Fruit fly (Drosophila melanogaster): ENCODE measurements around the gene CG43246.
A peak's percentile ranks its signal among the peaks of the same experiment; 100 is the strongest.

The CG43246 gene

dm6 chr3L:14537435-14537991 is 1.1 kb downstream of the CG43246 start, which contains the start of gene Mpcp2 (continued):
- TF ChIP-seq Side (GFP tag; optimal IDR thresholded peaks at IDR 0.05) (no peak), Abd-B (GFP tag; optimal IDR thresholded peaks at IDR 0.05) (peak; percentile 65), gt (GFP tag; IDR thresholded peaks at IDR 0.05) (no peak), pzg (GFP tag; optimal IDR thresholded peaks at IDR 0.05) (peak; percentile 99), pb (GFP tag; optimal IDR thresholded peaks at IDR 0.05) (no peak), CG1529 (GFP tag; optimal IDR thresholded peaks at IDR 0.05) (no peak), CG17186 (GFP tag; optimal IDR thresholded peaks at IDR 0.05) (peak; percentile 19), hb (GFP tag; IDR thresholded peaks at IDR 0.05; ENCODE audit: partially characterized antibody) (no peak), CG8359 (GFP tag; optimal IDR thresholded peaks at IDR 0.05; ENCODE audit: borderline replicate concordance) (no peak), nau (GFP tag; optimal IDR thresholded peaks at IDR 0.05) (peak; percentile 50), az2 (GFP tag; optimal IDR thresholded peaks at IDR 0.05) (no peak), jumu (GFP tag; optimal IDR thresholded peaks at IDR 0.05) (no peak), lilli (GFP tag; optimal IDR thresholded peaks at IDR 0.05) (peak; percentile 26), CG11723 (GFP tag; optimal IDR thresholded peaks at IDR 0.05) (no peak), onecut (GFP tag; IDR thresholded peaks at IDR 0.05) (0 out of 2 replicates have a peak, but pooled peaks have one; percentile 4), CG15479 (GFP tag; optimal IDR thresholded peaks at IDR 0.05) (no peak), CG7987 (GFP tag; optimal IDR thresholded peaks at IDR 0.05) (peak; percentile 89), sens (GFP tag) (peak; percentile 77), disco-r (GFP tag; optimal IDR thresholded peaks at IDR 0.05) (no peak), lola (GFP tag; optimal IDR thresholded peaks at IDR 0.05) (no peak), Xrp1 (GFP tag; IDR thresholded peaks at IDR 0.05) (peak; percentile 38; the same call in 1 of the 2 replicates), CG6854 (GFP tag; optimal IDR thresholded peaks at IDR 0.05) (peak; percentile 9), CG16815 (GFP tag; optimal IDR thresholded peaks at IDR 0.05) (no peak), Neu2 (GFP tag; optimal IDR thresholded peaks at IDR 0.05; ENCODE audit: borderline replicate concordance) (no peak), Atf3 (GFP tag; optimal IDR thresholded peaks at IDR 0.05) (no peak), CG9932 (GFP tag; IDR thresholded peaks at IDR 0.05) (no peak), CG11085 (GFP tag; IDR thresholded peaks at IDR 0.05) (no peak), Ssrp (tag; optimal IDR thresholded peaks at IDR 0.05) (no peak), ATbp (GFP tag; optimal IDR thresholded peaks at IDR 0.05) (no peak), pum (GFP tag; optimal IDR thresholded peaks at IDR 0.05) (no peak), NFAT (GFP tag; IDR thresholded peaks at IDR 0.05) (no peak), CG2712 (tag; optimal IDR thresholded peaks at IDR 0.05) (peak; percentile 73), Scr (GFP tag; IDR thresholded peaks at IDR 0.05; ENCODE audit: partially characterized antibody) (0 out of 2 replicates have a peak, but pooled peaks have one; percentile 25), CG10366 (GFP tag; IDR thresholded peaks at IDR 0.05) (no peak), CG8765 (GFP tag; IDR thresholded peaks at IDR 0.05) (no peak), NC2α (GFP tag; optimal IDR thresholded peaks at IDR 0.05) (no peak), unpg (GFP tag; optimal IDR thresholded peaks at IDR 0.05) (peak; percentile 10), CG5953 (GFP tag; IDR thresholded peaks at IDR 0.05) (no peak), CG10147 (GFP tag; optimal IDR thresholded peaks at IDR 0.05) (peak; percentile 46), da (GFP tag; optimal IDR thresholded peaks at IDR 0.05) (no peak), chif (GFP tag; optimal IDR thresholded peaks at IDR 0.05) (no peak), CG3726 (GFP tag; IDR thresholded peaks at IDR 0.05) (no peak), zfh1 (GFP tag; IDR thresholded peaks at IDR 0.05) (0 out of 3 replicates have a peak, but pooled peaks have one; percentile 35), usp (GFP tag; optimal IDR thresholded peaks at IDR 0.05) (no peak), maf-S (GFP tag; optimal IDR thresholded peaks at IDR 0.05) (no peak), CG8944 (GFP tag; optimal IDR thresholded peaks at IDR 0.05) (no peak), CG7928 (GFP tag; optimal IDR thresholded peaks at IDR 0.05) (peak; percentile 54), CG7372 (GFP tag; IDR thresholded peaks at IDR 0.05) (no peak), Bteb2 (GFP tag; optimal IDR thresholded peaks at IDR 0.05) (no peak), HHEX (GFP tag; optimal IDR thresholded peaks at IDR 0.05) (peak; percentile 28), CG12299 (tag; optimal IDR thresholded peaks at IDR 0.05) (peak; percentile 46)
